Fruit fly (Drosophila melanogaster): ENCODE data around the gene CG42717.

DNA sequence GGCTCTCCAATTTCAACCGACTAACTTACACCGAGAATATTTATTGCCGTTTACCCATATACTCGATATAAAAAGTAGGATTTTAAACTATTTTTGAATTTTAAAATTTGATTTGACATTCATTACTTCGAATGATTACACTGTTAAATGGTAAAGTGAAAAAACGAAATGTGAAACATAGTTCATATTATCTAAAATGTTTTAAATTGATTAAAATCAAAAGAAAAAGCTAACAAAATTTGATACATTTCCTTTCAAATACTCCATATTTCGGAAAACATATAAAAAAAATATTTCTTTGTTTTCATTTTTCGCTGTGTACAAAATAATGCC lies 14.8 kb downstream of the CG42717 start:
- TF ChIP-seq CG12299 (tag; optimal IDR thresholded peaks at IDR 0.05) (no peak), maf-S (GFP tag; optimal IDR thresholded peaks at IDR 0.05) (no peak), dysf (GFP tag; IDR thresholded peaks at IDR 0.05) (no peak), psq (GFP tag; optimal IDR thresholded peaks at IDR 0.05) (no peak), sqz (GFP tag; optimal IDR thresholded peaks at IDR 0.05) (no peak), CG4854 (GFP tag; optimal IDR thresholded peaks at IDR 0.05) (no peak), Nf-YB (GFP tag; optimal IDR thresholded peaks at IDR 0.05) (no peak), TFAM (GFP tag; optimal IDR thresholded peaks at IDR 0.05) (no peak), CHES-1-like (GFP tag; optimal IDR thresholded peaks at IDR 0.05) (no peak), CG1603 (tag; optimal IDR thresholded peaks at IDR 0.05) (no peak), hb (GFP tag; IDR thresholded peaks at IDR 0.05; ENCODE audit: partially characterized antibody) (no peak)

All from whole organism, embryonic.